Worm (Caenorhabditis elegans): ENCODE results near the gene C23G10.10.

Gene C23G10.10

ce11 chrIII:6180294-6180693 is 33.5 kb downstream of the C23G10.10 start:
- TF ChIP-seq spr-1 (tag; optimal IDR thresholded peaks at IDR 0.05) (no peak), nhr-77 (tag; optimal IDR thresholded peaks at IDR 0.05) (peak; percentile 20), hlh-11 (tag; optimal IDR thresholded peaks at IDR 0.05) (peak; percentile 78), php-3 (GFP tag; IDR thresholded peaks at IDR 0.05) (peak; percentile 82), ceh-28 (tag; optimal IDR thresholded peaks at IDR 0.05) (no peak), jun-1 (tag; optimal IDR thresholded peaks at IDR 0.05) (no peak), zag-1 (tag; optimal IDR thresholded peaks at IDR 0.05) (no peak), ctbp-1 (GFP tag; IDR thresholded peaks at IDR 0.05) (no peak), nhr-28 (tag; optimal IDR thresholded peaks at IDR 0.05) (peak; percentile 56), tra-1 (GFP tag; IDR thresholded peaks at IDR 0.05) (0 out of 2 replicates have a peak, but pooled peaks have one; percentile 20), ceh-44 (GFP tag; IDR thresholded peaks at IDR 0.05) (no peak), dmd-6 (GFP tag; IDR thresholded peaks at IDR 0.05) (peak; percentile 78), mxl-3 (GFP tag; optimal IDR thresholded peaks at IDR 0.05) (peak; percentile 4), lin-1 (GFP tag; IDR thresholded peaks at IDR 0.05) (peak; percentile 48; the same call in 1 of the 2 replicates), pqm-1 (tag; optimal IDR thresholded peaks at IDR 0.05) (peak; percentile 67), unc-62 (GFP tag; optimal IDR thresholded peaks at IDR 0.05 in 1 of 2) (no peak), unc-62 (tag; optimal IDR thresholded peaks at IDR 0.05) (no peak), daf-16 (GFP tag; optimal IDR thresholded peaks at IDR 0.05) (no peak), daf-16 (tag; optimal IDR thresholded peaks at IDR 0.05) (peak; percentile 72), mdl-1 (tag; optimal IDR thresholded peaks at IDR 0.05) (peak in 1 of 2 experiments; percentile 64), arid-1 (GFP tag; conservative IDR thresholded peaks at IDR 0.05) (no peak), hlh-30 (tag; optimal IDR thresholded peaks at IDR 0.05; ENCODE audit: insufficient read depth) (peak; percentile 5), nhr-48 (tag; optimal IDR thresholded peaks at IDR 0.05) (peak; percentile 35), dve-1 (tag; optimal IDR thresholded peaks at IDR 0.05; ENCODE audit: insufficient read depth) (peak; percentile 89)

- TF ChIP-seq nhr-102 (tag; optimal IDR thresholded peaks at IDR 0.05) (peak; percentile 4), nhr-77 (tag; optimal IDR thresholded peaks at IDR 0.05) (peak; percentile 82), mxl-3 (GFP tag; optimal IDR thresholded peaks at IDR 0.05) (peak; percentile 77), php-3 (GFP tag; IDR thresholded peaks at IDR 0.05) (0 out of 2 replicates have a peak, but pooled peaks have one; percentile 13), nhr-10 (tag; optimal IDR thresholded peaks at IDR 0.05) (no peak), pqm-1 (tag; optimal IDR thresholded peaks at IDR 0.05) (peak; percentile 92), tra-1 (GFP tag; IDR thresholded peaks at IDR 0.05) (peak; percentile 73; the same call in 1 of the 2 replicates), nhr-48 (tag; optimal IDR thresholded peaks at IDR 0.05) (peak; percentile 82), dve-1 (tag; optimal IDR thresholded peaks at IDR 0.05; ENCODE audit: insufficient read depth) (peak; percentile 70), dmd-6 (GFP tag; IDR thresholded peaks at IDR 0.05) (peak; percentile 94), daf-16 (GFP tag; optimal IDR thresholded peaks at IDR 0.05) (peak in 1 of 2 experiments; percentile 29), daf-16 (tag; optimal IDR thresholded peaks at IDR 0.05) (peak; percentile 56), hlh-11 (tag; optimal IDR thresholded peaks at IDR 0.05) (peak; percentile 84), lin-1 (GFP tag; IDR thresholded peaks at IDR 0.05) (peak; percentile 79; the same call in 1 of the 2 replicates), mdl-1 (tag; optimal IDR thresholded peaks at IDR 0.05) (peak in 1 of 2 experiments; percentile 78), lin-38 (GFP tag; IDR thresholded peaks at IDR 0.05) (no peak), saeg-2 (GFP tag; IDR thresholded peaks at IDR 0.05) (no peak), unc-62 (GFP tag; optimal IDR thresholded peaks at IDR 0.05 in 1 of 2) (peak in 1 of 2 experiments; percentile 37), unc-62 (tag; optimal IDR thresholded peaks at IDR 0.05) (no peak), hlh-30 (tag; optimal IDR thresholded peaks at IDR 0.05; ENCODE audit: insufficient read depth) (peak; percentile 18), nhr-76 (tag; optimal IDR thresholded peaks at IDR 0.05) (no peak), fos-1 (tag; optimal IDR thresholded peaks at IDR 0.05) (peak; percentile 50), gei-8 (GFP tag; optimal IDR thresholded peaks at IDR 0.05) (no peak), nhr-28 (tag; optimal IDR thresholded peaks at IDR 0.05) (peak; percentile 76)
Measured at ce11 chrIII:6179062-6179461, 34.8 kb downstream of the C23G10.10 start.

DNA sequence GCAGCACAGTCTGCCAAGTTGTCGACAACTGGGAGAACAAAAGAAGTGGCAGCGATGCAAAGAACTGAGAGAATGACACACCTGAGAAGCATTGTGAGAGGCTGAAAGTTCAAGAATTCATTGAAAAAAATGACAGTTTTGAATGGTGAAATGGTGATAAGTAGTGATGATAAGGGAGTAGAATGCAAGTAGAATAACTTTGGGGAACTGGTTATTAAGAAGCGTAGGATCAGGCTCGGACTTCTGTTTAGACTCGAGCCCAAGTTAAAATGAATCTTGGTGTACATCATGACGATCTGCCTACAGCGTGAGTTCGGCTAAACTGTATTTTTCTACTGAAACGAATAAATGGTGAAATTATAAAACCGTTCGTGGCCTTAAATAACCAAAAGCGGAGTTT is 35.2 kb downstream of the C23G10.10 start, which contains the start of gene F42A10.7:
Gene F42A10.7, minus strand, starts transcription at position 101 of the 400 bp plus-strand sequence.
- peak; percentile 81 for TF ChIP-seq aha-1 (tag)
- TF ChIP-seq pqm-1 (tag; optimal IDR thresholded peaks at IDR 0.05), result no peak

ce11 chrIII:6177631-6178030 is 36.2 kb downstream of the C23G10.10 start:
- TF ChIP-seq daf-16 (GFP tag; optimal IDR thresholded peaks at IDR 0.05), result no peak
- peak; percentile 10 for TF ChIP-seq daf-16 (tag; optimal IDR thresholded peaks at IDR 0.05)
- no peak for TF ChIP-seq ctbp-1 (GFP tag; IDR thresholded peaks at IDR 0.05)
- peak; percentile 3 for TF ChIP-seq pqm-1 (tag; optimal IDR thresholded peaks at IDR 0.05)
